Worm (Caenorhabditis elegans) whole organism, L4 larva: ENCODE measurements around the gene srlf-14.

Experiments
- F26F4.8 ChIP-seq: fragments of 200-800 bp; sonication (Bioruptor generic); conservative IDR thresholded peaks from 2 replicates; pipeline ENCODE4 v1.3.6; 2022; ENCODE audit warnings: missing genetic modification characterization, missing compliant biosample characterization
- F49E8.2 ChIP-seq: sonication (generic microtip); optimal IDR thresholded peaks from 2 replicates; lab custom pipeline; 2016; ENCODE audit warnings: missing compliant biosample characterization, mild to moderate bottlenecking, missing genetic modification characterization, borderline replicate concordance
- R02D3.7 ChIP-seq: fragments of 150-350 bp; sonication (generic microtip); optimal IDR thresholded peaks from 3 replicates; lab custom pipeline; 2014; ENCODE audit warnings: missing biosample characterization, missing genetic modification characterization
- T20F7.1 ChIP-seq: fragments of 200-800 bp; sonication (Bioruptor generic); optimal IDR thresholded peaks from 2 replicates; lab custom pipeline; 2018; ENCODE audit warnings: mild to moderate bottlenecking, missing genetic modification characterization, missing compliant biosample characterization
- T26A8.4 ChIP-seq: fragments of 200-800 bp; sonication (Bioruptor generic); IDR thresholded peaks from 2 replicates; pipeline ENCODE4 v1.3.6; 2022; ENCODE audit warnings: missing genetic modification characterization, missing compliant biosample characterization
- ZK546.5 ChIP-seq, 2 experiments: sonication (generic microtip); optimal IDR thresholded peaks; 2 replicates each; lab custom pipeline; 2017; ENCODE audit warnings: missing biosample characterization in 2 of 2, missing genetic modification characterization in 2 of 2
- aly-2 ChIP-seq: sonication (generic microtip); optimal IDR thresholded peaks from 2 replicates; lab custom pipeline; 2018; ENCODE audit warnings: missing biosample characterization, missing genetic modification characterization
- ama-1 ChIP-seq: fragments of 150-350 bp; optimal IDR thresholded peaks from 2 replicates; lab custom pipeline; 2014; ENCODE audit warnings: inconsistent platforms, mixed read lengths
- arid-1 ChIP-seq: fragments of 200-800 bp; sonication (Bioruptor generic); conservative IDR thresholded peaks from 2 replicates; pipeline ENCODE4 v1.3.6; 2022; ENCODE audit warnings: missing genetic modification reagents, missing genetic modification characterization, missing compliant biosample characterization
- ceh-62 ChIP-seq: sonication (generic microtip); optimal IDR thresholded peaks from 2 replicates; lab custom pipeline; 2017; ENCODE audit warnings: missing biosample characterization, missing genetic modification characterization
- ceh-82 ChIP-seq: sonication (generic microtip); optimal IDR thresholded peaks from 2 replicates; lab custom pipeline; 2017; ENCODE audit warnings: missing biosample characterization, missing genetic modification characterization
- ces-1 ChIP-seq: fragments of 150-350 bp; sonication (generic microtip); optimal IDR thresholded peaks from 4 replicates; lab custom pipeline; 2014; ENCODE audit warnings: missing biosample characterization, missing genetic modification reagents, missing genetic modification characterization
- daf-16 ChIP-seq, 3 experiments: sonication (generic microtip); optimal IDR thresholded peaks; 2 replicates each; lab custom pipeline; 2016 to 2017; ENCODE audit warnings: missing genetic modification characterization in 3 of 3, missing genetic modification reagents in 3 of 3, mild to moderate bottlenecking in 2 of 3, missing compliant biosample characterization in 2 of 3, missing biosample characterization in 1 of 3, moderate library complexity in 1 of 3
- dmd-6 ChIP-seq: fragments of 200-800 bp; sonication (Bioruptor generic); IDR thresholded peaks from 2 replicates; pipeline ENCODE4 v1.3.6; 2022; ENCODE audit warnings: missing genetic modification reagents, missing genetic modification characterization, missing compliant biosample characterization
- dmd-9 ChIP-seq: fragments of 200-800 bp; sonication (Bioruptor generic); IDR thresholded peaks from 2 replicates; pipeline ENCODE4 v1.3.6; 2022; ENCODE audit warnings: missing genetic modification reagents, missing genetic modification characterization, missing compliant biosample characterization
- dpl-1 ChIP-seq: fragments of 150-350 bp; optimal IDR thresholded peaks from 2 replicates; lab custom pipeline; 2014; ENCODE audit warnings: missing biosample characterization, missing genetic modification reagents, missing genetic modification characterization
- egl-43 ChIP-seq: fragments of 200-800 bp; sonication (Bioruptor generic); IDR thresholded peaks from 2 replicates; pipeline ENCODE4 v1.3.6; 2022; ENCODE audit warnings: missing genetic modification reagents, missing genetic modification characterization, missing compliant biosample characterization
- hlh-11 ChIP-seq: fragments of 200-800 bp; sonication (Bioruptor generic); optimal IDR thresholded peaks from 2 replicates; lab custom pipeline; 2018; ENCODE audit warnings: mild to moderate bottlenecking, missing genetic modification characterization, missing compliant biosample characterization
- hlh-30 ChIP-seq: sonication (generic microtip); optimal IDR thresholded peaks from 2 replicates; lab custom pipeline; 2017; ENCODE audit warnings: antibody characterized with exemption, mild to moderate bottlenecking, missing genetic modification characterization, missing compliant biosample characterization; ENCODE audit not compliant: insufficient read depth
- hmg-1.1 ChIP-seq: fragments of 200-800 bp; sonication (Bioruptor generic); IDR thresholded peaks from 2 replicates; pipeline ENCODE4 v1.3.6; 2022; ENCODE audit warnings: missing genetic modification reagents, missing genetic modification characterization, missing compliant biosample characterization
- lin-1 ChIP-seq: fragments of 200-800 bp; sonication (Bioruptor generic); IDR thresholded peaks from 2 replicates; pipeline ENCODE4 v1.3.6; 2022; ENCODE audit warnings: missing genetic modification reagents, missing genetic modification characterization, missing compliant biosample characterization
- lin-13 ChIP-seq: fragments of 150-350 bp; optimal IDR thresholded peaks from 2 replicates; lab custom pipeline; 2014; ENCODE audit warnings: missing biosample characterization, missing genetic modification reagents, missing genetic modification characterization
- lin-29 ChIP-seq: fragments of 200-800 bp; sonication (Bioruptor generic); IDR thresholded peaks from 2 replicates; pipeline ENCODE4 v1.3.6; 2022; ENCODE audit warnings: missing genetic modification reagents, missing genetic modification characterization, missing compliant biosample characterization
- lir-3 ChIP-seq: sonication (generic microtip); optimal IDR thresholded peaks from 2 replicates; lab custom pipeline; 2016; ENCODE audit warnings: mild to moderate bottlenecking, missing genetic modification characterization, missing compliant biosample characterization
- lsy-2 ChIP-seq, 2 experiments: fragments of 150-350 bp in 1 of 2; sonication (generic microtip) in 1 of 2; optimal IDR thresholded peaks; 2 replicates each; lab custom pipeline; 2014 to 2017; ENCODE audit warnings: missing biosample characterization in 2 of 2, missing genetic modification characterization in 2 of 2
- madf-5 ChIP-seq, 2 experiments: fragments of 200-800 bp; sonication (Bioruptor generic); IDR thresholded peaks; 2 replicates each; pipeline ENCODE4 v1.3.6; 2022; ENCODE audit warnings: missing compliant biosample characterization in 2 of 2, missing genetic modification characterization in 2 of 2
- madf-9 ChIP-seq: fragments of 200-800 bp; sonication (Bioruptor generic); conservative IDR thresholded peaks from 2 replicates; pipeline ENCODE4 v1.3.6; 2022; ENCODE audit warnings: missing genetic modification reagents, missing genetic modification characterization, missing compliant biosample characterization
- mdl-1 ChIP-seq, 2 experiments: fragments of 150-350 bp in 1 of 2; sonication (generic microtip) in 1 of 2; optimal IDR thresholded peaks; 2 replicates each; lab custom pipeline; 2014 to 2017; ENCODE audit warnings: missing biosample characterization in 2 of 2, missing genetic modification characterization in 2 of 2
- mep-1 ChIP-seq: fragments of 150-350 bp; sonication (generic microtip); optimal IDR thresholded peaks from 3 replicates; lab custom pipeline; 2014; ENCODE audit warnings: missing biosample characterization, missing genetic modification characterization
- mes-2 ChIP-seq: sonication (generic microtip); optimal IDR thresholded peaks from 2 replicates; lab custom pipeline; 2016; ENCODE audit warnings: missing genotype, mild to moderate bottlenecking, missing genetic modification characterization, missing compliant biosample characterization; ENCODE audit not compliant: poor library complexity, severe bottlenecking
- nhr-10 ChIP-seq: fragments of 150-350 bp; optimal IDR thresholded peaks from 2 replicates; lab custom pipeline; 2014; ENCODE audit warnings: missing biosample characterization, missing genetic modification characterization
- nhr-11 ChIP-seq: fragments of 150-350 bp; optimal IDR thresholded peaks from 2 replicates; lab custom pipeline; 2014; ENCODE audit warnings: missing biosample characterization, missing genetic modification characterization
- nhr-111 ChIP-seq: fragments of 200-800 bp; sonication (Bioruptor generic); optimal IDR thresholded peaks from 2 replicates; lab custom pipeline; 2018; ENCODE audit warnings: mild to moderate bottlenecking, missing genetic modification characterization, missing compliant biosample characterization
- nhr-28 ChIP-seq: fragments of 150-350 bp; optimal IDR thresholded peaks from 2 replicates; lab custom pipeline; 2014; ENCODE audit warnings: missing biosample characterization, missing genetic modification characterization
- nhr-48 ChIP-seq: sonication (generic microtip); optimal IDR thresholded peaks from 2 replicates; lab custom pipeline; 2016; ENCODE audit warnings: mild to moderate bottlenecking, missing genetic modification characterization, missing compliant biosample characterization
- nhr-77 ChIP-seq: fragments of 150-350 bp; optimal IDR thresholded peaks from 2 replicates; lab custom pipeline; 2014; ENCODE audit warnings: missing biosample characterization, missing genetic modification characterization
- rbr-2 ChIP-seq: sonication (generic microtip); optimal IDR thresholded peaks from 2 replicates; lab custom pipeline; 2016; ENCODE audit warnings: missing genotype, missing genetic modification characterization, missing compliant biosample characterization
- set-16 ChIP-seq: fragments of 200-800 bp; sonication (Bioruptor generic); IDR thresholded peaks from 2 replicates; pipeline ENCODE4 v1.3.6; 2022; ENCODE audit warnings: missing genetic modification reagents, missing genetic modification characterization, missing compliant biosample characterization
- snpc-4 ChIP-seq: fragments of 150-350 bp; optimal IDR thresholded peaks from 2 replicates; lab custom pipeline; 2014; ENCODE audit warnings: missing biosample characterization, missing genetic modification characterization
- spr-1 ChIP-seq: sonication (generic microtip); optimal IDR thresholded peaks from 2 replicates; lab custom pipeline; 2016; ENCODE audit warnings: mild to moderate bottlenecking, missing genetic modification characterization, missing compliant biosample characterization
- tag-97 ChIP-seq: fragments of 200-800 bp; sonication (Bioruptor generic); IDR thresholded peaks from 2 replicates; pipeline ENCODE4 v1.3.6; 2022; ENCODE audit warnings: missing genetic modification characterization, missing compliant biosample characterization
- tra-1 ChIP-seq: fragments of 200-800 bp; sonication (Bioruptor generic); IDR thresholded peaks from 2 replicates; pipeline ENCODE4 v1.3.6; 2022; ENCODE audit warnings: missing genetic modification reagents, missing genetic modification characterization, missing compliant biosample characterization
- zag-1 ChIP-seq: fragments of 150-350 bp; optimal IDR thresholded peaks from 2 replicates; lab custom pipeline; 2014; ENCODE audit warnings: missing biosample characterization, missing genetic modification characterization
- zip-11 ChIP-seq: fragments of 200-800 bp; sonication (Bioruptor generic); IDR thresholded peaks from 2 replicates; pipeline ENCODE4 v1.3.6; 2022; ENCODE audit warnings: missing genetic modification characterization, missing compliant biosample characterization
- ztf-7 ChIP-seq: fragments of 150-350 bp; optimal IDR thresholded peaks from 2 replicates; lab custom pipeline; 2014; ENCODE audit warnings: missing biosample characterization, missing genetic modification characterization

srlf-14 gene

ce11 chrIV:10933062-10933552, 39.0 kb upstream of the srlf-14 start, which contains the start of the genes dnc-1 and lsm-7 (continued):
- TF ChIP-seq hmg-1.1 (GFP tag; lab: Robert Waterston, UW) (peak; percentile 72), dmd-6 (peak; percentile 71), egl-43 (GFP tag; lab: Robert Waterston, UW) (0 out of 2 replicates have a peak, but pooled peaks have one; percentile 35), dpl-1 (peak; percentile 76), lin-13 (GFP tag; lab: Kevin White, UChicago) (peak; percentile 57), ceh-62 (tag; lab: Kevin White, UChicago) (no peak), lsy-2 (tag; optimal IDR thresholded peaks at IDR 0.05; lab: Kevin White, UChicago) (peak in 1 of 2 experiments; percentile 91), ces-1 (no peak), nhr-10 (tag; lab: Kevin White, UChicago) (no peak), nhr-11 (tag; lab: Kevin White, UChicago) (peak; percentile 41), F49E8.2 (tag; lab: Kevin White, UChicago) (no peak), snpc-4 (tag; lab: Kevin White, UChicago) (no peak), lin-1 (GFP tag; lab: Robert Waterston, UW) (peak; percentile 45; the same call in 1 of the 2 replicates), mdl-1 (tag; optimal IDR thresholded peaks at IDR 0.05; lab: Kevin White, UChicago) (peak in 1 of 2 experiments; percentile 48), nhr-77 (peak; percentile 70), mep-1 (tag; lab: Kevin White, UChicago) (peak; percentile 88), madf-5 (GFP tag; IDR thresholded peaks at IDR 0.05; lab: Robert Waterston, UW) (no peak)

DNA sequence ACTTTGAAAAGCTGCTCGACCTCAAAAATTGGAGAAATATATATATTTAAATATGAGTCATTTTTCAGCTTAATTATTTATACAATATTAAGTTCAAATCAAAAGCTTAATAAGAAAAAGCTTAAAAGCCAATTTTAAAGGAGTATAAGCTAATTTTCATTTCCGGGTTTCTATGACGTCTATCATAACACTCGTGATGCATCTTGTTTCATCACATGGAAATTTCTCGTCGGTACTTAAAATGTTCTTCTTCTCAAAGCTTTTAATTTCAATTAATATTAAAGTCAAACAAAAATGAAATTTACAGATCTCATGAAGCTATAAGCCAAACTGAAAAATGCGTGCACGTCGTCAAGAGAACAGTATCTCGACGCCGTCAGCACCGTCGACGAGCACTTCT, 25.6 kb upstream of the srlf-14 start, which contains the start of gene rbr-2:
Gene rbr-2, plus strand, starts transcription at position 301 of the 400 bp plus-strand sequence.
- TF ChIP-seq hlh-30 (tag; lab: Kevin White, UChicago), result peak; percentile 7
- TF ChIP-seq rbr-2, result no peak

DNA sequence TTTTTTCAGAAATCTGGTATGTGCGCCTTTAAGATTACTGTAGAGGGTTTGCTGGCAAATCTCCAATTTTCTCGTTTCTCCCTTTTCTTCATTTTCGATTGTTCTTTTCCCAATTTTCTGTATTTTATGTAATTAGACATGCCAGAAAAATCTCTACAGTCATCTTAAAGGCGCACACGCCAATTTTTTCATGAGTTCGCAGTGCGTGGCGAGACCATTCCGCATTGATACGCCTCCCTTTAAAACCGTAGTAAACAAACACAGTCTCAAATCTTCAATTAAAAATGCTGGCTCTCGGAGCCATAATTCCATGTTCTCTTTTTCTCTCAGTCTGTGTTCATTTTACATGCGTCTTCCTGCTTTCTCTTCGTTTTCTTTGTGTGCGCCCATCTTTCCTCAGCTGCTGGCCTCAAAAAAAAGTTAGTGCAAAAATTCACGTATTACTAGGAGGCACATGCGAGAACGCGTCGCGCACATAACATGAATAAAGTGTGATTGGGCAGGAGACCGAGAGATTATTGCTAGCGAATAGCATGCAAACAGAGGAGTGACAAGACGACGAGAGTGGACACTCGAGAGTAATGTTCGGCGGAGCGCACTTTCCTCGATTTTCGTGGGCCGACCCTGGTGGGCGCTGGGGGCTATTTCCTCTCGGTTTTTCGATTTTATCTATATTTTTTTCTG, 24.9 kb upstream of the srlf-14 start:
- TF ChIP-seq lin-1 (GFP tag; lab: Robert Waterston, UW), result peak; percentile 48; the same call in 1 of the 2 replicates
- peak; percentile 53 for TF ChIP-seq nhr-77
- TF ChIP-seq ceh-82 (tag; lab: Kevin White, UChicago), result no peak
- TF ChIP-seq nhr-28 (tag; lab: Kevin White, UChicago), result peak; percentile 76
- no peak for TF ChIP-seq spr-1 (tag; lab: Kevin White, UChicago)
- no peak for TF ChIP-seq aly-2 (tag; lab: Kevin White, UChicago)
- TF ChIP-seq lin-29 (GFP tag; lab: Robert Waterston, UW), result no peak
- no peak for TF ChIP-seq rbr-2
- TF ChIP-seq arid-1 (GFP tag; lab: Robert Waterston, UW), result 0 out of 2 replicates have a peak, but pooled peaks have one; percentile 36
- peak; percentile 41 for TF ChIP-seq lin-13 (GFP tag; lab: Kevin White, UChicago)
- no peak for TF ChIP-seq dmd-9 (GFP tag; lab: Robert Waterston, UW)
- no peak for TF ChIP-seq ztf-7 (tag; lab: Kevin White, UChicago)
- no peak for TF ChIP-seq F49E8.2 (tag; lab: Kevin White, UChicago)
- TF ChIP-seq nhr-48 (tag; lab: Kevin White, UChicago), result peak; percentile 25
- no peak for TF ChIP-seq ZK546.5 (tag; optimal IDR thresholded peaks at IDR 0.05; lab: Kevin White, UChicago)
- peak; percentile 56 for TF ChIP-seq T20F7.1 (GFP tag; lab: Kevin White, UChicago)
- peak; percentile 76 for TF ChIP-seq ama-1
- TF ChIP-seq mes-2 (tag; lab: Kevin White, UChicago), result peak; percentile 66
- peak; percentile 93 for TF ChIP-seq hlh-11 (tag; lab: Kevin White, UChicago)
- no peak for TF ChIP-seq madf-9 (GFP tag; lab: Robert Waterston, UW)
- no peak for TF ChIP-seq nhr-10 (tag; lab: Kevin White, UChicago)
- TF ChIP-seq tag-97 (GFP tag; lab: Robert Waterston, UW), result no peak
- TF ChIP-seq daf-16 (GFP tag; optimal IDR thresholded peaks at IDR 0.05; lab: Kevin White, UChicago), result peak in 1 of 2 experiments; percentile 35
- peak; percentile 62 for TF ChIP-seq daf-16 (tag; optimal IDR thresholded peaks at IDR 0.05; lab: Kevin White, UChicago)
- TF ChIP-seq R02D3.7 (tag; lab: Kevin White, UChicago), result no peak
- TF ChIP-seq set-16 (GFP tag; lab: Robert Waterston, UW), result no peak
- TF ChIP-seq F26F4.8 (GFP tag; lab: Robert Waterston, UW), result no peak
- TF ChIP-seq zip-11 (GFP tag; lab: Robert Waterston, UW), result no peak
- TF ChIP-seq zag-1 (tag; lab: Kevin White, UChicago), result no peak
- TF ChIP-seq nhr-111 (GFP tag; lab: Kevin White, UChicago), result no peak
- TF ChIP-seq T26A8.4 (GFP tag; lab: Robert Waterston, UW), result 0 out of 2 replicates have a peak, but pooled peaks have one; percentile 39
- no peak for TF ChIP-seq lir-3 (tag; lab: Kevin White, UChicago)
- no peak for TF ChIP-seq tra-1
